Worm (Caenorhabditis elegans): Measurements from ENCODE around the gene fbxl-4.

The fbxl-4 gene

ce11 chrX:6601967-6602366 is 13.4 kb downstream of the fbxl-4 start:
- no peak for TF ChIP-seq let-607 (tag; optimal IDR thresholded peaks at IDR 0.05)

ce11 chrX:6603098-6603497 is 14.5 kb downstream of the fbxl-4 start, which contains the start of gene F23G4.1:
TSS of gene F23G4.1 (minus strand) at chrX:6603198.
- TF ChIP-seq Y95B8A.8 (GFP tag; IDR thresholded peaks at IDR 0.05) = no peak
- TF ChIP-seq ztf-3 (GFP tag; optimal IDR thresholded peaks at IDR 0.05) = no peak
- TF ChIP-seq T07F8.4 (tag; optimal IDR thresholded peaks at IDR 0.05) = no peak
- TF ChIP-seq K12H6.12 (tag; optimal IDR thresholded peaks at IDR 0.05) = no peak
- no peak for TF ChIP-seq nfya-2 (GFP tag; IDR thresholded peaks at IDR 0.05)
- no peak for TF ChIP-seq F37B4.10 (GFP tag; IDR thresholded peaks at IDR 0.05)
- no peak for TF ChIP-seq nhr-27 (tag; optimal IDR thresholded peaks at IDR 0.05)

- no peak for TF ChIP-seq ets-4 (GFP tag; optimal IDR thresholded peaks at IDR 0.05)
- no peak for TF ChIP-seq B0035.1 (tag; optimal IDR thresholded peaks at IDR 0.05)
- TF ChIP-seq sdz-38 (tag; optimal IDR thresholded peaks at IDR 0.05) = no peak
- TF ChIP-seq tbp1 (GFP tag; optimal IDR thresholded peaks at IDR 0.05) = peak; percentile 47
- TF ChIP-seq nhr-80 (tag; optimal IDR thresholded peaks at IDR 0.05) = peak; percentile 76
- no peak for TF ChIP-seq F39B2.1 (GFP tag; IDR thresholded peaks at IDR 0.05)
- TF ChIP-seq snpc-4 (GFP tag; optimal IDR thresholded peaks at IDR 0.05) = no peak
- peak in 2 of 4 experiments; percentile 1 to 71 for TF ChIP-seq snpc-4 (tag; optimal IDR thresholded peaks at IDR 0.05)
- TF ChIP-seq ztf-22 (GFP tag; optimal IDR thresholded peaks at IDR 0.05) = peak; percentile 69
These were observed 18.4 kb downstream of the fbxl-4 start, which contains the start of gene cpr-6 for ce11 chrX:6606991-6607390. TSS of gene cpr-6 (plus strand) at chrX:6607207.

ce11 chrX:6607599-6607998 is 19.0 kb downstream of the fbxl-4 start:
- TF ChIP-seq Y53G8AR.9 (GFP tag; conservative IDR thresholded peaks at IDR 0.05) (peak; percentile 59), repo-1 (tag; optimal IDR thresholded peaks at IDR 0.05) (peak; percentile 40), ets-4 (GFP tag; optimal IDR thresholded peaks at IDR 0.05) (peak; percentile 29), ama-1 (optimal IDR thresholded peaks at IDR 0.05) (no peak), ama-1 (GFP tag; optimal IDR thresholded peaks at IDR 0.05) (no peak), nfya-2 (GFP tag; IDR thresholded peaks at IDR 0.05) (no peak), B0035.1 (tag; optimal IDR thresholded peaks at IDR 0.05) (no peak), let-607 (tag; optimal IDR thresholded peaks at IDR 0.05) (peak in 1 of 2 experiments; percentile 41), hsf-1 (GFP tag; IDR thresholded peaks at IDR 0.05) (0 out of 2 replicates have a peak, but pooled peaks have one; percentile 18), nfyb-1 (GFP tag; IDR thresholded peaks at IDR 0.05) (no peak)

- TF ChIP-seq lin-26 (GFP tag; IDR thresholded peaks at IDR 0.05) (no peak), cebp-2 (GFP tag; IDR thresholded peaks at IDR 0.05) (peak; percentile 75; the same call in 1 of the 2 replicates), Y79H2A.3 (GFP tag; conservative IDR thresholded peaks at IDR 0.05) (no peak), nfya-1 (tag; optimal IDR thresholded peaks at IDR 0.05; ENCODE audit: borderline replicate concordance, insufficient read depth) (no peak), repo-1 (tag; optimal IDR thresholded peaks at IDR 0.05) (peak; percentile 96), dpff-1 (tag; optimal IDR thresholded peaks at IDR 0.05) (no peak), lin-35 (GFP tag; optimal IDR thresholded peaks at IDR 0.05) (no peak), dox-1 (GFP tag; IDR thresholded peaks at IDR 0.05) (0 out of 2 replicates have a peak, but pooled peaks have one; percentile 5), ztf-22 (GFP tag; optimal IDR thresholded peaks at IDR 0.05) (peak; percentile 24), Y95B8A.8 (GFP tag; IDR thresholded peaks at IDR 0.05) (peak; percentile 52; the same call in 1 of the 2 replicates), hmg-1.2 (GFP tag; IDR thresholded peaks at IDR 0.05) (peak; percentile 4; the same call in 1 of the 2 replicates), T26A5.8 (tag; optimal IDR thresholded peaks at IDR 0.05) (no peak), F52B5.7 (tag; optimal IDR thresholded peaks at IDR 0.05) (peak; percentile 9), unc-62 (GFP tag; optimal IDR thresholded peaks at IDR 0.05) (no peak), F57A8.1 (GFP tag; optimal IDR thresholded peaks at IDR 0.05) (no peak), B0336.3 (GFP tag; IDR thresholded peaks at IDR 0.05) (peak; percentile 78), sdz-38 (tag; optimal IDR thresholded peaks at IDR 0.05) (no peak), snpc-4 (GFP tag; optimal IDR thresholded peaks at IDR 0.05) (no peak), snpc-4 (tag; optimal IDR thresholded peaks at IDR 0.05) (no peak), egl-44 (GFP tag; IDR thresholded peaks at IDR 0.05) (no peak), madf-10 (tag; optimal IDR thresholded peaks at IDR 0.05) (peak; percentile 41), ama-1 (optimal IDR thresholded peaks at IDR 0.05) (no peak), ama-1 (GFP tag; optimal IDR thresholded peaks at IDR 0.05) (no peak), tlf-1 (GFP tag; optimal IDR thresholded peaks at IDR 0.05) (peak; percentile 57), Y53G8AR.9 (GFP tag; conservative IDR thresholded peaks at IDR 0.05) (peak; percentile 76; the same call in 1 of the 2 replicates), Y56A3A.18 (GFP tag; IDR thresholded peaks at IDR 0.05) (peak; percentile 62; the same call in 1 of the 2 replicates), ceh-100 (GFP tag; IDR thresholded peaks at IDR 0.05) (0 out of 2 replicates have a peak, but pooled peaks have one; percentile 15)
These were observed 20.7 kb downstream of the fbxl-4 start for ce11 chrX:6609251-6609650.

Measured in whole organism, young adult.